Worm (Caenorhabditis elegans) whole organism, young adult: ENCODE measurements around the gene str-238.
A peak's percentile ranks its signal among the peaks of the same experiment; 100 is the strongest.

Experiments
- B0035.1 ChIP-seq: sonication (generic microtip); optimal IDR thresholded peaks from 2 replicates; lab custom pipeline; 2016; ENCODE audit warnings: missing genetic modification characterization, mild to moderate bottlenecking, missing compliant biosample characterization, missing genotype, missing genetic modification reagents
- B0336.3 ChIP-seq: fragments of 200-800 bp; sonication (Bioruptor generic); IDR thresholded peaks from 2 replicates; pipeline ENCODE4 v1.3.6; 2022; ENCODE audit warnings: missing genetic modification characterization, missing compliant biosample characterization
- D2030.7 ChIP-seq: fragments of 200-800 bp; sonication (Bioruptor generic); IDR thresholded peaks from 2 replicates; pipeline ENCODE4 v1.3.6; 2022; ENCODE audit warnings: missing genetic modification reagents, missing genetic modification characterization, missing compliant biosample characterization
- F10E7.11 ChIP-seq: sonication (generic microtip); optimal IDR thresholded peaks from 2 replicates; lab custom pipeline; 2017; ENCODE audit warnings: mild to moderate bottlenecking, missing genetic modification characterization, moderate library complexity, missing compliant biosample characterization
- F22D6.2 ChIP-seq: sonication (generic microtip); optimal IDR thresholded peaks from 2 replicates; lab custom pipeline; 2016; ENCODE audit warnings: mild to moderate bottlenecking, missing genetic modification characterization, missing compliant biosample characterization
- F37B4.10 ChIP-seq: fragments of 200-800 bp; sonication (Bioruptor generic); IDR thresholded peaks from 2 replicates; pipeline ENCODE4 v1.3.6; 2022; ENCODE audit warnings: missing genetic modification characterization, missing compliant biosample characterization
- F52B5.7 ChIP-seq: sonication (generic microtip); optimal IDR thresholded peaks from 2 replicates; lab custom pipeline; 2016; ENCODE audit warnings: mild to moderate bottlenecking, missing genetic modification characterization, missing compliant biosample characterization
- F57A8.1 ChIP-seq: fragments of 200-800 bp; sonication (Bioruptor generic); optimal IDR thresholded peaks from 2 replicates; lab custom pipeline; 2018; ENCODE audit warnings: mild to moderate bottlenecking, missing genetic modification characterization, moderate library complexity, missing compliant biosample characterization
- T07F8.4 ChIP-seq: sonication (generic microtip); optimal IDR thresholded peaks from 2 replicates; lab custom pipeline; 2016; ENCODE audit warnings: mild to moderate bottlenecking, missing genetic modification characterization, moderate library complexity, missing compliant biosample characterization
- Y95B8A.8 ChIP-seq: fragments of 200-800 bp; sonication (Bioruptor generic); IDR thresholded peaks from 2 replicates; pipeline ENCODE4 v1.3.6; 2022; ENCODE audit warnings: missing genetic modification reagents, missing genetic modification characterization, missing compliant biosample characterization
- ZK185.1 ChIP-seq: sonication (generic microtip); optimal IDR thresholded peaks from 2 replicates; lab custom pipeline; 2016; ENCODE audit warnings: mild to moderate bottlenecking, missing genetic modification characterization, missing compliant biosample characterization; ENCODE audit not compliant: poor library complexity, severe bottlenecking
- ama-1 ChIP-seq, 3 experiments: fragments of 150-350 bp in 1 of 3; sonication (generic microtip) in 2 of 3; optimal IDR thresholded peaks; 2 replicates each; lab custom pipeline; 2014 to 2018; ENCODE audit warnings: missing biosample characterization in 2 of 3, missing genetic modification characterization in 2 of 3, missing genetic modification reagents in 2 of 3
- aptf-2 ChIP-seq: fragments of 200-800 bp; sonication (Bioruptor generic); conservative IDR thresholded peaks from 2 replicates; pipeline ENCODE4 v1.3.6; 2022; ENCODE audit warnings: missing genetic modification reagents, missing genetic modification characterization, missing compliant biosample characterization
- aptf-3 ChIP-seq: fragments of 200-800 bp; sonication (Bioruptor generic); IDR thresholded peaks from 2 replicates; pipeline ENCODE4 v1.3.6; 2022; ENCODE audit warnings: missing genetic modification characterization, missing compliant biosample characterization
- atf-7 ChIP-seq: sonication (generic microtip); optimal IDR thresholded peaks from 2 replicates; lab custom pipeline; 2017; ENCODE audit warnings: mild to moderate bottlenecking, missing genetic modification characterization, missing compliant biosample characterization
- athp-1 ChIP-seq: sonication (generic microtip); optimal IDR thresholded peaks from 2 replicates; lab custom pipeline; 2017; ENCODE audit warnings: mild to moderate bottlenecking, missing genetic modification characterization, missing compliant biosample characterization
- attf-6 ChIP-seq: fragments of 200-800 bp; sonication (Bioruptor generic); IDR thresholded peaks from 2 replicates; pipeline ENCODE4 v1.3.6; 2022; ENCODE audit warnings: missing genetic modification reagents, missing genetic modification characterization, missing compliant biosample characterization
- bed-2 ChIP-seq: fragments of 200-800 bp; sonication (Bioruptor generic); IDR thresholded peaks from 2 replicates; pipeline ENCODE4 v1.3.6; 2022; ENCODE audit warnings: missing genetic modification reagents, missing genetic modification characterization, missing compliant biosample characterization
- cebp-1 ChIP-seq, 2 experiments: fragments of 200-800 bp in 1 of 2; sonication (Bioruptor generic) in 1 of 2; sonication (generic microtip) in 1 of 2; IDR thresholded peaks in 1 of 2; optimal IDR thresholded peaks in 1 of 2; 2 replicates each; pipeline versions ENCODE4 v1.3.6 to Lab custom; 2017 to 2022; ENCODE audit warnings: missing compliant biosample characterization in 2 of 2, missing genetic modification characterization in 2 of 2, mild to moderate bottlenecking in 1 of 2, missing genetic modification reagents in 1 of 2, moderate library complexity in 1 of 2
- cebp-2 ChIP-seq: fragments of 200-800 bp; sonication (Bioruptor generic); IDR thresholded peaks from 2 replicates; pipeline ENCODE4 v1.3.6; 2022; ENCODE audit warnings: missing genetic modification characterization, missing compliant biosample characterization
- ceh-79 ChIP-seq: sonication (generic microtip); optimal IDR thresholded peaks from 2 replicates; lab custom pipeline; 2017; ENCODE audit warnings: mild to moderate bottlenecking, missing genetic modification characterization, missing compliant biosample characterization
- chd-7 ChIP-seq: sonication (generic microtip); optimal IDR thresholded peaks from 2 replicates; lab custom pipeline; 2016; ENCODE audit warnings: mild to moderate bottlenecking, missing genetic modification characterization, moderate library complexity, missing compliant biosample characterization
- dox-1 ChIP-seq: fragments of 200-800 bp; sonication (Bioruptor generic); IDR thresholded peaks from 2 replicates; pipeline ENCODE4 v1.3.6; 2022; ENCODE audit warnings: missing genetic modification reagents, missing genetic modification characterization, missing compliant biosample characterization
- dpl-1 ChIP-seq: fragments of 150-350 bp; optimal IDR thresholded peaks from 2 replicates; lab custom pipeline; 2014; ENCODE audit warnings: missing biosample characterization, missing genetic modification reagents, missing genetic modification characterization
- ekl-4 ChIP-seq: fragments of 200-800 bp; sonication (Bioruptor generic); IDR thresholded peaks from 2 replicates; pipeline ENCODE4 v1.3.6; 2022; ENCODE audit warnings: missing genetic modification reagents, missing genetic modification characterization, missing compliant biosample characterization
- ets-4 ChIP-seq: fragments of 200-800 bp; sonication (Bioruptor generic); optimal IDR thresholded peaks from 2 replicates; lab custom pipeline; 2018; ENCODE audit warnings: mild to moderate bottlenecking, missing genetic modification characterization, missing compliant biosample characterization
- fkh-3 ChIP-seq: sonication (generic microtip); optimal IDR thresholded peaks from 2 replicates; lab custom pipeline; 2016; ENCODE audit warnings: mild to moderate bottlenecking, missing genetic modification characterization, missing compliant biosample characterization
- hmg-20 ChIP-seq: fragments of 200-800 bp; sonication (Bioruptor generic); IDR thresholded peaks from 2 replicates; pipeline ENCODE4 v1.3.6; 2022; ENCODE audit warnings: missing genetic modification reagents, missing genetic modification characterization, missing compliant biosample characterization
- hrde-1 ChIP-seq: sonication (generic microtip); optimal IDR thresholded peaks from 2 replicates; lab custom pipeline; 2016; ENCODE audit warnings: missing genetic modification characterization, mild to moderate bottlenecking, missing compliant biosample characterization, moderate library complexity, missing genotype, missing genetic modification reagents, borderline replicate concordance
- hsf-1 ChIP-seq: fragments of 200-800 bp; sonication (Bioruptor generic); IDR thresholded peaks from 2 replicates; pipeline ENCODE4 v1.3.6; 2022; ENCODE audit warnings: missing genetic modification reagents, missing genetic modification characterization, missing compliant biosample characterization
- let-607 ChIP-seq, 2 experiments: fragments of 200-800 bp in 1 of 2; sonication (Bioruptor generic) in 1 of 2; sonication (generic microtip) in 1 of 2; optimal IDR thresholded peaks; 2 replicates each; lab custom pipeline; 2016 to 2018; ENCODE audit warnings: mild to moderate bottlenecking in 2 of 2, missing compliant biosample characterization in 2 of 2, missing genetic modification characterization in 2 of 2, moderate library complexity in 2 of 2, missing genotype in 1 of 2
- lin-40 ChIP-seq: sonication (generic microtip); optimal IDR thresholded peaks from 2 replicates; lab custom pipeline; 2016; ENCODE audit warnings: missing genetic modification characterization, mild to moderate bottlenecking, missing compliant biosample characterization, missing genotype, missing genetic modification reagents
- lsl-1 ChIP-seq: fragments of 200-800 bp; sonication (Bioruptor generic); optimal IDR thresholded peaks from 2 replicates; lab custom pipeline; 2018; ENCODE audit warnings: mild to moderate bottlenecking, missing genetic modification characterization, moderate library complexity, missing compliant biosample characterization
- madf-3 ChIP-seq: fragments of 200-800 bp; sonication (Bioruptor generic); IDR thresholded peaks from 2 replicates; pipeline ENCODE4 v1.3.6; 2022; ENCODE audit warnings: missing genetic modification reagents, missing genetic modification characterization, missing compliant biosample characterization
- madf-6 ChIP-seq: fragments of 200-800 bp; sonication (Bioruptor generic); IDR thresholded peaks from 2 replicates; pipeline ENCODE4 v1.3.6; 2022; ENCODE audit warnings: missing genetic modification reagents, missing genetic modification characterization, missing compliant biosample characterization
- mcd-1 ChIP-seq: fragments of 200-800 bp; sonication (Bioruptor generic); IDR thresholded peaks from 2 replicates; pipeline ENCODE4 v1.3.6; 2022; ENCODE audit warnings: missing genetic modification reagents, missing genetic modification characterization, missing compliant biosample characterization
- mel-28 ChIP-seq: sonication (generic microtip); optimal IDR thresholded peaks from 2 replicates; lab custom pipeline; 2016; ENCODE audit warnings: borderline replicate concordance, mild to moderate bottlenecking, missing genetic modification characterization, missing compliant biosample characterization
- nfya-2 ChIP-seq: fragments of 200-800 bp; sonication (Bioruptor generic); IDR thresholded peaks from 2 replicates; pipeline ENCODE4 v1.3.6; 2022; ENCODE audit warnings: missing genetic modification reagents, missing genetic modification characterization, missing compliant biosample characterization
- pbrm-1 ChIP-seq: fragments of 200-800 bp; sonication (Bioruptor generic); IDR thresholded peaks from 2 replicates; pipeline ENCODE4 v1.3.6; 2022; ENCODE audit warnings: missing genetic modification reagents, missing genetic modification characterization, missing compliant biosample characterization
- pha-4 ChIP-seq: fragments of 150-350 bp; sonication (generic microtip); optimal IDR thresholded peaks from 2 replicates; lab custom pipeline; 2014; ENCODE audit warnings: missing biosample characterization, missing genetic modification reagents, missing genetic modification characterization
- repo-1 ChIP-seq: sonication (generic microtip); optimal IDR thresholded peaks from 2 replicates; lab custom pipeline; 2017; ENCODE audit warnings: mild to moderate bottlenecking, missing genetic modification characterization, missing compliant biosample characterization
- snpc-1.3 ChIP-seq: sonication (generic microtip); optimal IDR thresholded peaks from 2 replicates; lab custom pipeline; 2017; ENCODE audit warnings: missing genetic modification characterization, mild to moderate bottlenecking, missing compliant biosample characterization, antibody characterized with exemption, moderate library complexity, missing genotype, missing genetic modification reagents; ENCODE audit not compliant: insufficient read depth
- snpc-3.4 ChIP-seq: sonication (generic microtip); optimal IDR thresholded peaks from 2 replicates; lab custom pipeline; 2017; ENCODE audit warnings: missing genetic modification characterization, mild to moderate bottlenecking, missing compliant biosample characterization, antibody characterized with exemption, moderate library complexity, missing genotype, missing genetic modification reagents
- somi-1 ChIP-seq: fragments of 200-800 bp; sonication (Bioruptor generic); optimal IDR thresholded peaks from 2 replicates; lab custom pipeline; 2018; ENCODE audit warnings: mild to moderate bottlenecking, missing genetic modification characterization, missing compliant biosample characterization
- tbx-9 ChIP-seq: sonication (generic microtip); optimal IDR thresholded peaks from 2 replicates; lab custom pipeline; 2016; ENCODE audit warnings: borderline replicate concordance, missing genetic modification characterization, inconsistent platforms, missing compliant biosample characterization
- unc-130 ChIP-seq: sonication (generic microtip); optimal IDR thresholded peaks from 2 replicates; lab custom pipeline; 2016; ENCODE audit warnings: missing genetic modification reagents, missing genetic modification characterization, missing compliant biosample characterization
- zim-3 ChIP-seq: sonication (generic microtip); optimal IDR thresholded peaks from 2 replicates; lab custom pipeline; 2017; ENCODE audit warnings: mild to moderate bottlenecking, missing genetic modification characterization, moderate library complexity, missing compliant biosample characterization
- ztf-18 ChIP-seq: sonication (generic microtip); optimal IDR thresholded peaks from 2 replicates; lab custom pipeline; 2016; ENCODE audit warnings: missing genotype, mild to moderate bottlenecking, missing genetic modification characterization, missing compliant biosample characterization

str-238 gene

ce11 chrV:773256-773655 lies 8.4 kb downstream of the str-238 start, which contains the start of gene sti-1 (continued):
- TF ChIP-seq mcd-1 (GFP tag; lab: Robert Waterston, UW) (peak; percentile 98), attf-6 (GFP tag; lab: Robert Waterston, UW) (no peak), F10E7.11 (tag; lab: Kevin White, UChicago) (no peak), Y95B8A.8 (GFP tag; lab: Robert Waterston, UW) (no peak), tbx-9 (no peak), ets-4 (GFP tag; lab: Kevin White, UChicago) (no peak), atf-7 (no peak), dpl-1 (GFP tag; lab: Kevin White, UChicago) (peak; percentile 80), aptf-3 (GFP tag; lab: Robert Waterston, UW) (no peak), ceh-79 (tag; lab: Kevin White, UChicago) (no peak), fkh-3 (tag; lab: Kevin White, UChicago) (no peak), mel-28 (tag; lab: Kevin White, UChicago) (no peak), snpc-1.3 (peak; percentile 36), somi-1 (GFP tag; lab: Kevin White, UChicago) (no peak), lin-40 (tag; lab: Kevin White, UChicago) (peak; percentile 78), hrde-1 (tag; lab: Kevin White, UChicago) (no peak), F22D6.2 (tag; lab: Kevin White, UChicago) (no peak), chd-7 (tag; lab: Kevin White, UChicago) (no peak), hmg-20 (0 out of 2 replicates have a peak, but pooled peaks have one; percentile 7), nfya-2 (GFP tag; lab: Robert Waterston, UW) (no peak), repo-1 (tag; lab: Kevin White, UChicago) (no peak), unc-130 (GFP tag; lab: Kevin White, UChicago) (no peak), D2030.7 (GFP tag; lab: Robert Waterston, UW) (peak; percentile 85), madf-6 (GFP tag; lab: Robert Waterston, UW) (peak; percentile 72), B0336.3 (peak; percentile 67), pbrm-1 (GFP tag; lab: Robert Waterston, UW) (peak; percentile 84), ztf-18 (tag; lab: Kevin White, UChicago) (no peak), T07F8.4 (no peak), ekl-4 (GFP tag; lab: Robert Waterston, UW) (peak; percentile 67; the same call in 1 of the 2 replicates), athp-1 (no peak), hsf-1 (GFP tag; lab: Robert Waterston, UW) (peak; percentile 98), B0035.1 (tag; lab: Kevin White, UChicago) (no peak), let-607 (tag; optimal IDR thresholded peaks at IDR 0.05; lab: Kevin White, UChicago) (no peak), snpc-3.4 (tag; lab: Kevin White, UChicago) (peak; percentile 55), madf-3 (peak; percentile 70; the same call in 1 of the 2 replicates), pha-4 (no peak), F37B4.10 (GFP tag; lab: Robert Waterston, UW) (no peak), zim-3 (tag; lab: Kevin White, UChicago) (no peak), cebp-2 (no peak), ZK185.1 (tag; lab: Kevin White, UChicago) (peak; percentile 7), bed-2 (GFP tag; lab: Robert Waterston, UW) (no peak), dox-1 (GFP tag; lab: Robert Waterston, UW) (peak; percentile 66), cebp-1 (GFP tag; IDR thresholded peaks at IDR 0.05; lab: Robert Waterston, UW) (no peak), cebp-1 (tag; optimal IDR thresholded peaks at IDR 0.05; lab: Kevin White, UChicago) (peak; percentile 59), F52B5.7 (tag; lab: Kevin White, UChicago) (no peak), aptf-2 (GFP tag; lab: Robert Waterston, UW) (no peak), ama-1 (optimal IDR thresholded peaks at IDR 0.05; lab: Kevin White, UChicago) (no peak), ama-1 (GFP tag; optimal IDR thresholded peaks at IDR 0.05; lab: Kevin White, UChicago) (no peak), F57A8.1 (no peak), lsl-1 (GFP tag; lab: Kevin White, UChicago) (peak; percentile 38)
